Fruit fly (Drosophila melanogaster) whole organism: ENCODE data around the gene Taf4.

ENCODE experiments used
- CG8478 ChIP-seq: fragments of >200 bp; optimal IDR thresholded peaks from 2 replicates; lab custom pipeline; 2018; ENCODE audit warnings: inconsistent platforms
- EcR ChIP-seq, 2 experiments: fragments of >200 bp; optimal IDR thresholded peaks; 2 replicates each; lab custom pipeline; 2017; ENCODE audit warnings: missing biosample characterization in 2 of 2, missing genetic modification characterization in 2 of 2, missing genetic modification reagents in 2 of 2
- pan ChIP-seq: fragments of >200 bp; optimal IDR thresholded peaks from 2 replicates; lab custom pipeline; 2017
- psq ChIP-seq: fragments of >200 bp; optimal IDR thresholded peaks from 2 replicates; lab custom pipeline; 2017

dm6 chr3L:16166217-16166997 is 53.4 kb downstream of the Taf4 start:
- no peak for TF ChIP-seq CG8478 (lab: Kevin White, UChicago)
- TF ChIP-seq pan (lab: Kevin White, UChicago): no peak
- TF ChIP-seq psq: no peak
- no peak for TF ChIP-seq EcR (GFP tag; optimal IDR thresholded peaks at IDR 0.05; lab: Kevin White, UChicago)
